Worm (Caenorhabditis elegans): Measurements from ENCODE around the gene acl-14.

acl-14 gene

DNA sequence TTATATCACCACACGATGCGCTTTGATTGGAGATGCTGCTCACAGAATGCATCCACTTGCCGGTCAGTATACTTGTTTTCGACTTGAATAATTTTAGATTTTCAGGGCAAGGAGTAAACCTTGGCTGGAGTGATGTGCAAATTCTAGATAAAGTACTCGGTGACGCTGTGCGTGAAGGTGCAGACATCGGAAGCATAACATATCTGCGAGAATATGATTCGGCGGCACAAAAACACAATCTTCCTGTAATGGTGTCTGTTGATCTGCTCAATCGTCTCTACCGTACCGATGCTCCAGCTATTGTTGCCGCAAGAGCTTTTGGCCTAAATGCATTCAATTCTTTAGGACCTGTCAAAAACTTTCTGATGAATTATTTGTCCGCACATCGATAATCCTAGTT is 5.0 kb upstream of the acl-14 start (continued):
- no peak for TF ChIP-seq ceh-79 (tag; optimal IDR thresholded peaks at IDR 0.05)
- TF ChIP-seq ceh-40 (GFP tag; IDR thresholded peaks at IDR 0.05): no peak
- TF ChIP-seq C17E4.6 (GFP tag; IDR thresholded peaks at IDR 0.05): no peak
- TF ChIP-seq repo-1 (tag; optimal IDR thresholded peaks at IDR 0.05): peak; percentile 83
- TF ChIP-seq attf-3 (GFP tag; conservative IDR thresholded peaks at IDR 0.05): 0 out of 2 replicates have a peak, but pooled peaks have one; percentile 9
- 0 out of 2 replicates have a peak, but pooled peaks have one; percentile 7 for TF ChIP-seq madf-3 (GFP tag; IDR thresholded peaks at IDR 0.05)
- TF ChIP-seq ztf-22 (GFP tag; optimal IDR thresholded peaks at IDR 0.05): no peak
- TF ChIP-seq F23B12.7 (tag; optimal IDR thresholded peaks at IDR 0.05; ENCODE audit: insufficient read depth): no peak
- TF ChIP-seq nfya-2 (GFP tag; IDR thresholded peaks at IDR 0.05): no peak
- TF ChIP-seq madf-8 (GFP tag; conservative IDR thresholded peaks at IDR 0.05): no peak
- no peak for TF ChIP-seq dpl-1 (GFP tag; optimal IDR thresholded peaks at IDR 0.05)
- no peak for TF ChIP-seq K12H6.12 (tag; optimal IDR thresholded peaks at IDR 0.05)
- no peak for TF ChIP-seq ztf-25 (GFP tag; IDR thresholded peaks at IDR 0.05)
- peak; percentile 41 for TF ChIP-seq ztf-26 (tag; optimal IDR thresholded peaks at IDR 0.05)
- TF ChIP-seq F57A8.1 (GFP tag; optimal IDR thresholded peaks at IDR 0.05): no peak
- no peak for TF ChIP-seq egrh-3 (GFP tag; IDR thresholded peaks at IDR 0.05)
- no peak for TF ChIP-seq ztf-6 (GFP tag; IDR thresholded peaks at IDR 0.05)
- TF ChIP-seq attf-5 (GFP tag; optimal IDR thresholded peaks at IDR 0.05): peak; percentile 17
- no peak for TF ChIP-seq pha-4 (tag; optimal IDR thresholded peaks at IDR 0.05)
- 0 out of 2 replicates have a peak, but pooled peaks have one; percentile 41 for TF ChIP-seq B0336.3 (GFP tag; IDR thresholded peaks at IDR 0.05)
- peak; percentile 24 for TF ChIP-seq lin-40 (tag; optimal IDR thresholded peaks at IDR 0.05)
- peak; percentile 96 for TF ChIP-seq ama-1 (optimal IDR thresholded peaks at IDR 0.05)
- TF ChIP-seq ama-1 (GFP tag; optimal IDR thresholded peaks at IDR 0.05): no peak
- peak; percentile 15 for TF ChIP-seq F52B5.7 (tag; optimal IDR thresholded peaks at IDR 0.05)
- no peak for TF ChIP-seq die-1 (tag; optimal IDR thresholded peaks at IDR 0.05)
- TF ChIP-seq unc-62 (GFP tag; optimal IDR thresholded peaks at IDR 0.05): no peak
- TF ChIP-seq ceh-58 (GFP tag; IDR thresholded peaks at IDR 0.05): 0 out of 2 replicates have a peak, but pooled peaks have one; percentile 1
- TF ChIP-seq attf-6 (GFP tag; IDR thresholded peaks at IDR 0.05): no peak
- no peak for TF ChIP-seq ceh-27 (GFP tag; optimal IDR thresholded peaks at IDR 0.05)
- TF ChIP-seq mes-4 (tag; optimal IDR thresholded peaks at IDR 0.05): no peak
- TF ChIP-seq F39B2.1 (GFP tag; IDR thresholded peaks at IDR 0.05): no peak
- TF ChIP-seq nhr-90 (tag; optimal IDR thresholded peaks at IDR 0.05): no peak
- TF ChIP-seq snpc-1.1 (tag; optimal IDR thresholded peaks at IDR 0.05; ENCODE audit: insufficient read depth): no peak
- TF ChIP-seq aptf-3 (GFP tag; IDR thresholded peaks at IDR 0.05): no peak
- TF ChIP-seq somi-1 (GFP tag; optimal IDR thresholded peaks at IDR 0.05): no peak
- no peak for TF ChIP-seq B0261.1 (tag; optimal IDR thresholded peaks at IDR 0.05)
- peak; percentile 3 for TF ChIP-seq tbp1 (GFP tag; optimal IDR thresholded peaks at IDR 0.05)
- TF ChIP-seq lsy-27 (tag; optimal IDR thresholded peaks at IDR 0.05; ENCODE audit: borderline replicate concordance, insufficient read depth): no peak
- TF ChIP-seq sdz-38 (tag; optimal IDR thresholded peaks at IDR 0.05): no peak
- TF ChIP-seq hmg-1.2 (GFP tag; IDR thresholded peaks at IDR 0.05): 0 out of 2 replicates have a peak, but pooled peaks have one; percentile 15
- no peak for TF ChIP-seq egl-44 (GFP tag; IDR thresholded peaks at IDR 0.05)
- TF ChIP-seq lin-54 (GFP tag; optimal IDR thresholded peaks at IDR 0.05): no peak
- TF ChIP-seq akir-1 (GFP tag; optimal IDR thresholded peaks at IDR 0.05): no peak
- TF ChIP-seq nhr-27 (tag; optimal IDR thresholded peaks at IDR 0.05): no peak
- TF ChIP-seq madf-6 (GFP tag; IDR thresholded peaks at IDR 0.05): no peak
- TF ChIP-seq K11D2.4 (GFP tag; IDR thresholded peaks at IDR 0.05): no peak
- TF ChIP-seq ccch-3 (GFP tag; optimal IDR thresholded peaks at IDR 0.05): no peak
- TF ChIP-seq cebp-2 (GFP tag; IDR thresholded peaks at IDR 0.05): 0 out of 2 replicates have a peak, but pooled peaks have one; percentile 40
- TF ChIP-seq hsf-1 (GFP tag; IDR thresholded peaks at IDR 0.05): no peak
- peak; percentile 80; the same call in 1 of the 2 replicates for TF ChIP-seq Y79H2A.3 (GFP tag; conservative IDR thresholded peaks at IDR 0.05)
